Worm (Caenorhabditis elegans) whole organism, midembryonic: ENCODE results near the gene F48E8.3.

ENCODE experiments used
- T22C8.4 ChIP-seq: fragments of 200-800 bp; sonication (Bioruptor generic); IDR thresholded peaks from 2 replicates; pipeline ENCODE4 v1.3.6; 2022; ENCODE audit warnings: missing genetic modification characterization, missing compliant biosample characterization
- flt-1 ChIP-seq: fragments of 200-800 bp; sonication (Bioruptor generic); IDR thresholded peaks from 2 replicates; pipeline ENCODE4 v1.3.6; 2022; ENCODE audit warnings: missing genetic modification characterization, missing compliant biosample characterization
- klf-2 ChIP-seq: fragments of 200-800 bp; sonication (Bioruptor generic); conservative IDR thresholded peaks from 2 replicates; pipeline ENCODE4 v1.3.6; 2022; ENCODE audit warnings: missing genetic modification reagents, missing genetic modification characterization, missing compliant biosample characterization
- med-1 ChIP-seq: sonication (generic microtip); optimal IDR thresholded peaks from 2 replicates; lab custom pipeline; 2017; ENCODE audit warnings: missing genetic modification characterization, mild to moderate bottlenecking, missing compliant biosample characterization, antibody characterized with exemption, missing genetic modification reagents; ENCODE audit not compliant: insufficient read depth
- tab-1 ChIP-seq: fragments of 200-800 bp; sonication (Bioruptor generic); IDR thresholded peaks from 2 replicates; pipeline ENCODE4 v1.3.6; 2022; ENCODE audit warnings: missing genetic modification characterization, missing compliant biosample characterization
- ztf-23 ChIP-seq: fragments of 200-800 bp; sonication (Bioruptor generic); IDR thresholded peaks from 2 replicates; pipeline ENCODE4 v1.3.6; 2022; ENCODE audit warnings: missing genetic modification reagents, missing genetic modification characterization, missing compliant biosample characterization
- ztf-29 ChIP-seq: fragments of 200-800 bp; sonication (Bioruptor generic); IDR thresholded peaks from 2 replicates; pipeline ENCODE4 v1.3.6; 2022; ENCODE audit warnings: missing genetic modification reagents, missing genetic modification characterization, missing compliant biosample characterization

ce11 chrIII:5461079-5461478 lies at the start of gene F48E8.3:
- TF ChIP-seq flt-1 (GFP tag; lab: Robert Waterston, UW), result no peak
- no peak for TF ChIP-seq med-1 (GFP tag; lab: Kevin White, UChicago)
- TF ChIP-seq T22C8.4, result no peak
- TF ChIP-seq ztf-29 (GFP tag; lab: Robert Waterston, UW), result no peak
- no peak for TF ChIP-seq klf-2 (GFP tag; lab: Robert Waterston, UW)
- TF ChIP-seq tab-1 (GFP tag; lab: Robert Waterston, UW), result no peak
- no peak for TF ChIP-seq ztf-23 (GFP tag; lab: Robert Waterston, UW)
